Fruit fly (Drosophila melanogaster) whole organism, pupa: Measurements from ENCODE around the gene Jhbp4.

Source experiments
- CG10348 ChIP-seq: fragments of 200-800 bp; sonication (Bioruptor generic); IDR thresholded peaks from 2 replicates; pipeline ENCODE4 v1.3.6; 2022; ENCODE audit warnings: missing biosample characterization, missing genetic modification characterization
- CG12605 ChIP-seq: fragments of 200-800 bp; sonication (Bioruptor generic); IDR thresholded peaks from 2 replicates; pipeline ENCODE4 v1.3.6; 2022; ENCODE audit warnings: missing biosample characterization, missing genetic modification characterization
- CG13204 ChIP-seq: fragments of 200-800 bp; sonication (Bioruptor generic); optimal IDR thresholded peaks from 2 replicates; lab custom pipeline; 2018; ENCODE audit warnings: missing biosample characterization, mild to moderate bottlenecking, missing genetic modification characterization, moderate library complexity
- CG14655 ChIP-seq: fragments of 200-800 bp; sonication (Bioruptor generic); optimal IDR thresholded peaks from 3 replicates; lab custom pipeline; 2017; ENCODE audit warnings: mild to moderate bottlenecking, missing biosample characterization, missing genetic modification reagents, missing genetic modification characterization
- CG15710 ChIP-seq: fragments of 200-800 bp; sonication (Bioruptor generic); optimal IDR thresholded peaks from 2 replicates; lab custom pipeline; 2018; ENCODE audit warnings: missing biosample characterization, mild to moderate bottlenecking, missing genetic modification characterization, moderate library complexity
- CG17806 ChIP-seq: fragments of 200-800 bp; sonication (Bioruptor generic); optimal IDR thresholded peaks from 2 replicates; lab custom pipeline; 2018; ENCODE audit warnings: missing biosample characterization, mild to moderate bottlenecking, missing genetic modification characterization, moderate library complexity
- CG32121 ChIP-seq: fragments of 200-800 bp; sonication (Bioruptor generic); IDR thresholded peaks from 2 replicates; pipeline ENCODE4 v1.3.6; 2022; ENCODE audit warnings: missing biosample characterization, missing genetic modification characterization
- CG34367 ChIP-seq: fragments of 200-800 bp; sonication (Bioruptor generic); optimal IDR thresholded peaks from 2 replicates; lab custom pipeline; 2018; ENCODE audit warnings: missing biosample characterization, mild to moderate bottlenecking, missing genetic modification characterization
- CG4496 ChIP-seq: fragments of 200-800 bp; sonication (Bioruptor generic); IDR thresholded peaks from 3 replicates; pipeline ENCODE4 v1.3.6; 2022; ENCODE audit warnings: missing biosample characterization, missing genetic modification characterization
- CG8159 ChIP-seq: fragments of 200-800 bp; sonication (Bioruptor generic); optimal IDR thresholded peaks from 3 replicates; lab custom pipeline; 2018; ENCODE audit warnings: missing biosample characterization, mild to moderate bottlenecking, missing genetic modification characterization, moderate library complexity
- CG8301 ChIP-seq: fragments of 200-800 bp; sonication (Bioruptor generic); optimal IDR thresholded peaks from 2 replicates; lab custom pipeline; 2018; ENCODE audit warnings: missing biosample characterization, mild to moderate bottlenecking, missing genetic modification characterization
- CG9948 ChIP-seq: fragments of 200-800 bp; sonication (Bioruptor generic); optimal IDR thresholded peaks from 2 replicates; lab custom pipeline; 2018; ENCODE audit warnings: missing biosample characterization, mild to moderate bottlenecking, missing genetic modification characterization, moderate library complexity
- D1 ChIP-seq: fragments of 200-800 bp; sonication (Bioruptor generic); optimal IDR thresholded peaks from 2 replicates; lab custom pipeline; 2018; ENCODE audit warnings: missing biosample characterization, mild to moderate bottlenecking, missing genetic modification characterization, moderate library complexity
- EcR ChIP-seq: fragments of 200-800 bp; sonication (Bioruptor generic); optimal IDR thresholded peaks from 3 replicates; lab custom pipeline; 2019; ENCODE audit warnings: missing biosample characterization, missing genetic modification characterization, mild to moderate bottlenecking, moderate library complexity, missing genetic modification reagents
- Ets98B ChIP-seq: fragments of 200-800 bp; sonication (Bioruptor generic); IDR thresholded peaks from 2 replicates; pipeline ENCODE4 v1.3.6; 2022; ENCODE audit warnings: missing biosample characterization, missing genetic modification characterization
- Pif1A ChIP-seq: fragments of 200-800 bp; sonication (Bioruptor generic); optimal IDR thresholded peaks from 3 replicates; lab custom pipeline; 2016; ENCODE audit warnings: missing biosample characterization, missing genetic modification characterization
- Pif1B ChIP-seq: fragments of 200-800 bp; sonication (Bioruptor generic); optimal IDR thresholded peaks from 3 replicates; lab custom pipeline; 2016; ENCODE audit warnings: missing biosample characterization, missing genetic modification characterization
- Snoo ChIP-seq: fragments of 200-800 bp; sonication (Bioruptor generic); optimal IDR thresholded peaks from 3 replicates; lab custom pipeline; 2017; ENCODE audit warnings: missing biosample characterization, mild to moderate bottlenecking, missing genetic modification characterization, inconsistent platforms
- fd96Ca ChIP-seq: fragments of 200-800 bp; sonication (Bioruptor generic); IDR thresholded peaks from 3 replicates; pipeline ENCODE4 v1.3.6; 2022; ENCODE audit warnings: missing biosample characterization, missing genetic modification characterization
- gl ChIP-seq: fragments of 200-800 bp; sonication (Bioruptor generic); optimal IDR thresholded peaks from 2 replicates; lab custom pipeline; 2018; ENCODE audit warnings: missing biosample characterization, mild to moderate bottlenecking, missing genetic modification characterization
- rn ChIP-seq: fragments of 200-800 bp; sonication (Bioruptor generic); IDR thresholded peaks from 2 replicates; pipeline ENCODE4 v1.3.6; 2022; ENCODE audit warnings: missing biosample characterization, missing genetic modification characterization

Gene Jhbp4

DNA sequence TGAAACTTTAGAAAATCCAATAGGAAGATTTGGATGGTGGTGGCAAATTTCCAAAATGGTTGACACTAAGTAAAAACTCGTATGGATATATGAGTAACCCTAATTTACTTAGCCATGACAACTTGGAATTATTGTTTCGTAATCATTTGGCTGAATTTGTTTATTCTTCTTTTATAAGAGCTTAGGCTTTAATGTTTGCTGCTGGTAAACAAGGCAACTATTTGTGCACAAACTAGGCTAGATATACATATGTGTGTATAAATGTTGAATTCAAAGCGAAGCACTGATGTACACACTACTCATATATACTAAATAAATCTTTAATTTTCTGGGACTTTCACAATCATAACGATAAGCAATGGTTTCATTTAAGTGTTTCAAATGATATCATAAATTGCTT is 37.4 kb upstream of the Jhbp4 start:
- TF ChIP-seq CG8301 (tag; lab: Kevin White, UChicago) (no peak), CG17806 (tag; lab: Kevin White, UChicago) (no peak), CG32121 (GFP tag; lab: Robert Waterston, UW) (no peak), CG4496 (GFP tag; lab: Robert Waterston, UW) (no peak), CG8159 (tag; lab: Kevin White, UChicago) (no peak), Pif1B (no peak), gl (no peak), CG9948 (tag; lab: Kevin White, UChicago) (no peak)

- TF ChIP-seq Pif1B (no peak), rn (GFP tag; lab: Robert Waterston, UW) (no peak), CG10348 (GFP tag; lab: Robert Waterston, UW) (no peak), D1 (no peak), CG8159 (tag; lab: Kevin White, UChicago) (no peak), Snoo (no peak), CG32121 (GFP tag; lab: Robert Waterston, UW) (no peak), Pif1A (GFP tag; lab: Kevin White, UChicago) (no peak), CG17806 (tag; lab: Kevin White, UChicago) (no peak), CG13204 (no peak), CG8301 (tag; lab: Kevin White, UChicago) (no peak), EcR (GFP tag; lab: Kevin White, UChicago) (no peak)
- TF ChIP-seq, all 21 proteins: peak for 0
These were observed 36.3 kb upstream of the Jhbp4 start for dm6 chr3R:16006806-16007556.

- TF ChIP-seq CG32121 (GFP tag; lab: Robert Waterston, UW) (no peak), CG17806 (tag; lab: Kevin White, UChicago) (no peak), CG9948 (tag; lab: Kevin White, UChicago) (no peak), CG12605 (GFP tag; lab: Robert Waterston, UW) (no peak), fd96Ca (no peak), rn (GFP tag; lab: Robert Waterston, UW) (no peak), Snoo (no peak), CG8159 (tag; lab: Kevin White, UChicago) (no peak)
These were observed 35.0 kb upstream of the Jhbp4 start for dm6 chr3R:16008300-16008699.

- TF ChIP-seq D1 (no peak), Pif1A (GFP tag; lab: Kevin White, UChicago) (no peak), CG12605 (GFP tag; lab: Robert Waterston, UW) (no peak), CG14655 (GFP tag; lab: Kevin White, UChicago) (no peak), Snoo (no peak), CG10348 (GFP tag; lab: Robert Waterston, UW) (no peak), CG13204 (no peak), Ets98B (GFP tag; lab: Robert Waterston, UW) (no peak), CG17806 (tag; lab: Kevin White, UChicago) (no peak), CG15710 (no peak), CG8301 (tag; lab: Kevin White, UChicago) (no peak), Pif1B (no peak), CG8159 (tag; lab: Kevin White, UChicago) (no peak), EcR (GFP tag; lab: Kevin White, UChicago) (no peak), fd96Ca (no peak), rn (GFP tag; lab: Robert Waterston, UW) (no peak), CG34367 (tag; lab: Kevin White, UChicago) (no peak), gl (no peak), CG9948 (tag; lab: Kevin White, UChicago) (no peak), CG4496 (GFP tag; lab: Robert Waterston, UW) (no peak)
These were observed 34.3 kb upstream of the Jhbp4 start, which contains the start of gene GATAe for dm6 chr3R:16009030-16009429. Gene GATAe, plus strand, starts transcription at chr3R:16009105.

dm6 chr3R:16010009-16010505 is 33.2 kb upstream of the Jhbp4 start:
- TF ChIP-seq CG9948 (tag; lab: Kevin White, UChicago) = no peak
- TF ChIP-seq CG13204 = no peak
- no peak for TF ChIP-seq CG10348 (GFP tag; lab: Robert Waterston, UW)
- no peak for TF ChIP-seq CG14655 (GFP tag; lab: Kevin White, UChicago)
- no peak for TF ChIP-seq CG15710
- no peak for TF ChIP-seq Pif1B
- TF ChIP-seq Snoo = no peak
- TF ChIP-seq CG34367 (tag; lab: Kevin White, UChicago) = no peak
- no peak for TF ChIP-seq D1
- no peak for TF ChIP-seq gl
- no peak for TF ChIP-seq CG4496 (GFP tag; lab: Robert Waterston, UW)
- TF ChIP-seq CG32121 (GFP tag; lab: Robert Waterston, UW) = no peak
- TF ChIP-seq fd96Ca = no peak
- no peak for TF ChIP-seq Ets98B (GFP tag; lab: Robert Waterston, UW)
- no peak for TF ChIP-seq CG8159 (tag; lab: Kevin White, UChicago)
- TF ChIP-seq CG17806 (tag; lab: Kevin White, UChicago) = no peak

- TF ChIP-seq Ets98B (GFP tag; lab: Robert Waterston, UW) = no peak
- TF ChIP-seq CG13204 = no peak
- TF ChIP-seq gl = no peak
- TF ChIP-seq EcR (GFP tag; lab: Kevin White, UChicago) = no peak
- no peak for TF ChIP-seq Pif1A (GFP tag; lab: Kevin White, UChicago)
- TF ChIP-seq CG17806 (tag; lab: Kevin White, UChicago) = no peak
- TF ChIP-seq CG8159 (tag; lab: Kevin White, UChicago) = no peak
These were observed 31.5 kb upstream of the Jhbp4 start for dm6 chr3R:16011698-16012332.
